Worm (Caenorhabditis elegans): ENCODE data around the gene pph-1.

The pph-1 gene

DNA sequence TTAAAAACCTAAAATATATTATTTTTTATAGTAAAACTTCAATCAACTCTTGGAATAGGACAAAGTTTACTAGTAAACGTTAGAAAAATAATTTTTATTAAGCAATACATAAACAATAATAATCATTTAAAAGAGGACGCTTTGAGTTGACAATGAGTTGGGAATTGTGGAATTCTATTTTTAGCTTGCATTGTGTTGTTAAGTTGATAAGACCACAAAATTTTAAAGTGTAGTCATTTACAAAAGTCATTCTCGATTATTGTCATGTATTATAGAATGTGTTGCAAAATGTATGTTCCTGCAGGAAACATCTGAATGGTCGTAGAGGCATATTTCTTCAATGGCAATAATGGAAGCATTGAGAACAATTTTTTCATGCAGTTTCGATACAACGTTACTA is 8.7 kb downstream of the pph-1 start:
- TF ChIP-seq nhr-80 (tag; optimal IDR thresholded peaks at IDR 0.05), result peak; percentile 1
- TF ChIP-seq nhr-27 (tag; optimal IDR thresholded peaks at IDR 0.05), result no peak

DNA sequence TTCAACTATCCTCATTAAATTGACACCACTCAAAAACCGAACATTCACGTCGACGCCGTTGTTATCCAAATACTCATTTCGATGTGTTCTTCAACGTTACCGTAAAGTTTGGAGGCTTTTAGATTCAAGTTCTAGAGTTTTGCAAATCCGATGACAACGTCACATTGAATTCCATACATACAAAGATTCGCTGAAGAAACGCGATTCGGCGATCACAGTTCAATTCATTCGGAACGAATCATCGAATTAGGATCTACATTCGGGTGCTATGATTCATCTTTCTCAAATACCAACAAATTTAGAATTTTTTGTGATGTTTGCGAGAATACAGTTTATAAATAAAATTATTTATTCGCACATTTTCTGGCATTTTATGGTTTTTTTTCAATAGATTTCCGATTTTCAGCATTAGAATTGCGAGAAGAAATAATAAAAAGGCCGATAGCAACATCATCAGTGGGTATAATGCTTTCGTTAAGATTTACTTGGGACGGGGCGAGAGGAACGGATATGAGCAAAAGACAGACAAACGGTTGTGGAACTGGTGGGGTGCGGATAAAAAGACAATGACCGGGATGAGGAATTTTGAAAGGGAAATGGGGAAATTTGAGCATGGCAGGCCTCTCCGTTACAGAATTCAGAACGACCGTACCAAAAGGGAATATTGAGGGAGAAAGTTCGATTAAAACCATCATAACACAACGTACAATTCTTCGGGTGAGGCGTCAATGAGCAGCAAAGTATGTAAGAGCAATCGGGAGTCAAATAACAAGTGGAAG is 9.7 kb downstream of the pph-1 start:
- TF ChIP-seq aptf-2 (GFP tag; conservative IDR thresholded peaks at IDR 0.05) (no peak), chd-7 (tag; optimal IDR thresholded peaks at IDR 0.05) (peak; percentile 28), ZK185.1 (tag; optimal IDR thresholded peaks at IDR 0.05; ENCODE audit: poor library complexity, severe bottlenecking) (peak; percentile 18), cebp-1 (GFP tag; IDR thresholded peaks at IDR 0.05) (no peak), cebp-1 (tag; optimal IDR thresholded peaks at IDR 0.05) (peak; percentile 55), F49E8.2 (tag; optimal IDR thresholded peaks at IDR 0.05; ENCODE audit: insufficient read depth) (no peak), lin-35 (GFP tag; optimal IDR thresholded peaks at IDR 0.05) (peak in 2 of 3 experiments; percentile 3 to 21), dpff-1 (tag; optimal IDR thresholded peaks at IDR 0.05) (no peak), egl-18 (GFP tag; IDR thresholded peaks at IDR 0.05) (no peak), lsl-1 (GFP tag; optimal IDR thresholded peaks at IDR 0.05) (no peak), ceh-91 (GFP tag; IDR thresholded peaks at IDR 0.05) (no peak), cebp-2 (GFP tag; IDR thresholded peaks at IDR 0.05) (no peak), lsy-27 (tag; optimal IDR thresholded peaks at IDR 0.05; ENCODE audit: borderline replicate concordance, insufficient read depth) (no peak), unc-130 (GFP tag; optimal IDR thresholded peaks at IDR 0.05) (no peak), Y79H2A.3 (GFP tag; conservative IDR thresholded peaks at IDR 0.05) (peak; percentile 34; the same call in 1 of the 2 replicates), madf-3 (GFP tag; IDR thresholded peaks at IDR 0.05) (0 out of 2 replicates have a peak, but pooled peaks have one; percentile 42), ztf-6 (GFP tag; IDR thresholded peaks at IDR 0.05) (no peak), hmg-1.2 (GFP tag; IDR thresholded peaks at IDR 0.05) (0 out of 2 replicates have a peak, but pooled peaks have one; percentile 8), Y95B8A.8 (GFP tag; IDR thresholded peaks at IDR 0.05) (peak; percentile 55; the same call in 1 of the 2 replicates), snpc-1.3 (tag; optimal IDR thresholded peaks at IDR 0.05; ENCODE audit: insufficient read depth) (no peak), pha-4 (tag; optimal IDR thresholded peaks at IDR 0.05) (no peak), mel-28 (tag; optimal IDR thresholded peaks at IDR 0.05; ENCODE audit: borderline replicate concordance) (peak; percentile 35), rpc-1 (optimal IDR thresholded peaks at IDR 0.05) (no peak), rpc-1 (tag; optimal IDR thresholded peaks at IDR 0.05) (no peak), K11D2.4 (GFP tag; IDR thresholded peaks at IDR 0.05) (0 out of 2 replicates have a peak, but pooled peaks have one; percentile 10), F23B12.7 (tag; optimal IDR thresholded peaks at IDR 0.05; ENCODE audit: insufficient read depth) (peak; percentile 4), K12H6.12 (tag; optimal IDR thresholded peaks at IDR 0.05) (no peak), B0336.3 (GFP tag; IDR thresholded peaks at IDR 0.05) (peak; percentile 73), bed-2 (GFP tag; IDR thresholded peaks at IDR 0.05) (no peak), hlh-12 (tag; optimal IDR thresholded peaks at IDR 0.05) (no peak), somi-1 (GFP tag; optimal IDR thresholded peaks at IDR 0.05) (no peak), ama-1 (optimal IDR thresholded peaks at IDR 0.05) (peak; percentile 35), ama-1 (GFP tag; optimal IDR thresholded peaks at IDR 0.05) (no peak), T26A5.8 (tag; optimal IDR thresholded peaks at IDR 0.05) (no peak), madf-10 (tag; optimal IDR thresholded peaks at IDR 0.05) (no peak), snpc-3.4 (tag; optimal IDR thresholded peaks at IDR 0.05) (no peak), C06A6.2 (GFP tag; conservative IDR thresholded peaks at IDR 0.05) (0 out of 2 replicates have a peak, but pooled peaks have one; percentile 17), F52B5.7 (tag; optimal IDR thresholded peaks at IDR 0.05) (peak; percentile 8), nfyb-1 (GFP tag; IDR thresholded peaks at IDR 0.05) (peak; percentile 61; the same call in 1 of the 2 replicates), attf-5 (GFP tag; optimal IDR thresholded peaks at IDR 0.05) (peak; percentile 8), mxl-1 (tag; optimal IDR thresholded peaks at IDR 0.05) (no peak), snpc-1.1 (tag; optimal IDR thresholded peaks at IDR 0.05; ENCODE audit: insufficient read depth) (no peak), lin-54 (GFP tag; optimal IDR thresholded peaks at IDR 0.05) (no peak)
